In genomic region chrX:15045608-15046007, dm6 we compare ENCODE assay signal across 4 fruit fly cellular contexts.
TF ChIP-seq lines count a peak whose summit lies in the region.

No protein-coding gene starts in this region.

- TF ChIP-seq CTCF in whole organism, embryonic (GFP tag; optimal IDR thresholded peaks at IDR 0.05; lab: Kevin White, UChicago) = no peak

TF ChIP-seq in whole organism, adult, 20 proteins besides CTCF, POLR2A, EP300 and RAD21:
- TF ChIP-seq tj (GFP tag; optimal IDR thresholded peaks at IDR 0.05; lab: Kevin White, UChicago) = no peak
- peak; percentile 95 for TF ChIP-seq ovo (GFP tag; optimal IDR thresholded peaks at IDR 0.05; lab: Kevin White, UChicago)
- TF ChIP-seq Mnt (GFP tag; optimal IDR thresholded peaks at IDR 0.05; lab: Kevin White, UChicago) = peak; percentile 28
- TF ChIP-seq cic (GFP tag; optimal IDR thresholded peaks at IDR 0.05; lab: Kevin White, UChicago) = peak; percentile 57
- peak; percentile 69 for TF ChIP-seq kay (GFP tag; lab: Kevin White, UChicago; ENCODE audit: borderline replicate concordance)
- TF ChIP-seq pad (GFP tag; optimal IDR thresholded peaks at IDR 0.05; lab: Kevin White, UChicago) = no peak
- TF ChIP-seq Clk (GFP tag; optimal IDR thresholded peaks at IDR 0.05; lab: Kevin White, UChicago) = no peak
- TF ChIP-seq Hr96 (GFP tag; optimal IDR thresholded peaks at IDR 0.05; lab: Kevin White, UChicago) = no peak

TF ChIP-seq in whole organism, embryonic, 481 proteins besides CTCF, POLR2A, EP300 and RAD21:
- TF ChIP-seq gcm2 (GFP tag; optimal IDR thresholded peaks at IDR 0.05; lab: Kevin White, UChicago) (no peak), nom (GFP tag; optimal IDR thresholded peaks at IDR 0.05; lab: Kevin White, UChicago) (peak; percentile 19), fd3F (GFP tag; optimal IDR thresholded peaks at IDR 0.05; lab: Kevin White, UChicago) (no peak), Atf3 (GFP tag; optimal IDR thresholded peaks at IDR 0.05; lab: Kevin White, UChicago) (no peak), z (GFP tag; IDR thresholded peaks at IDR 0.05; lab: Robert Waterston, UW) (peak; percentile 69; the same call in 1 of the 3 replicates), twi (tag; optimal IDR thresholded peaks at IDR 0.05; lab: Kevin White, UChicago) (no peak), Med (GFP tag; lab: Kevin White, UChicago) (peak; percentile 16), CG4854 (GFP tag; optimal IDR thresholded peaks at IDR 0.05; lab: Kevin White, UChicago) (no peak), grn (GFP tag; optimal IDR thresholded peaks at IDR 0.05; lab: Kevin White, UChicago) (peak; percentile 42), CG6654 (GFP tag; optimal IDR thresholded peaks at IDR 0.05; lab: Kevin White, UChicago) (peak; percentile 50), GATAe (GFP tag; conservative IDR thresholded peaks at IDR 0.05; lab: Robert Waterston, UW) (peak; percentile 28; the same call in 1 of the 2 replicates)

TF ChIP-seq in whole organism, prepupa, 60 proteins besides CTCF, POLR2A, EP300 and RAD21:
- TF ChIP-seq Eip93F (GFP tag; optimal IDR thresholded peaks at IDR 0.05; lab: Kevin White, UChicago) = peak; percentile 6
- TF ChIP-seq vri (GFP tag; optimal IDR thresholded peaks at IDR 0.05; lab: Kevin White, UChicago) = peak; percentile 60
- no peak for TF ChIP-seq Eip75B (GFP tag; optimal IDR thresholded peaks at IDR 0.05; lab: Kevin White, UChicago)
- no peak for TF ChIP-seq salr (GFP tag; optimal IDR thresholded peaks at IDR 0.05; lab: Kevin White, UChicago)
- TF ChIP-seq fkh (GFP tag; optimal IDR thresholded peaks at IDR 0.05; lab: Kevin White, UChicago) = peak; percentile 11
- TF ChIP-seq CG9139 (GFP tag; optimal IDR thresholded peaks at IDR 0.05; lab: Kevin White, UChicago) = no peak
- TF ChIP-seq CG15336 (GFP tag; IDR thresholded peaks at IDR 0.05; lab: Robert Waterston, UW) = no peak
- TF ChIP-seq CG6808 (GFP tag; optimal IDR thresholded peaks at IDR 0.05; lab: Kevin White, UChicago) = no peak
- peak; percentile 12 for TF ChIP-seq CG6854 (GFP tag; optimal IDR thresholded peaks at IDR 0.05; lab: Kevin White, UChicago)
- TF ChIP-seq Eip78C (GFP tag; lab: Kevin White, UChicago) = peak; percentile 13

TF ChIP-seq in whole organism, wandering third instar larva, 38 proteins besides CTCF, POLR2A, EP300 and RAD21:
- no peak for TF ChIP-seq Dfd (GFP tag; optimal IDR thresholded peaks at IDR 0.05; lab: Kevin White, UChicago)
- peak; percentile 9 for TF ChIP-seq rgr (GFP tag; optimal IDR thresholded peaks at IDR 0.05; lab: Kevin White, UChicago)
- TF ChIP-seq Sp1 (GFP tag; optimal IDR thresholded peaks at IDR 0.05; lab: Kevin White, UChicago) = no peak
- TF ChIP-seq brk (GFP tag; optimal IDR thresholded peaks at IDR 0.05; lab: Kevin White, UChicago) = peak; percentile 17
- no peak for TF ChIP-seq Myc (optimal IDR thresholded peaks at IDR 0.05; lab: Kevin White, UChicago)
- TF ChIP-seq psq (GFP tag; optimal IDR thresholded peaks at IDR 0.05; lab: Kevin White, UChicago) = no peak
- TF ChIP-seq CG9705 (GFP tag; optimal IDR thresholded peaks at IDR 0.05; lab: Kevin White, UChicago) = no peak
- no peak for TF ChIP-seq GATAd (GFP tag; optimal IDR thresholded peaks at IDR 0.05; lab: Kevin White, UChicago)
- TF ChIP-seq Dif (GFP tag; optimal IDR thresholded peaks at IDR 0.05; lab: Kevin White, UChicago; ENCODE audit: partially characterized antibody) = no peak
- TF ChIP-seq Abd-B (GFP tag; optimal IDR thresholded peaks at IDR 0.05; lab: Kevin White, UChicago) = no peak
- TF ChIP-seq Hr83 (GFP tag; optimal IDR thresholded peaks at IDR 0.05; lab: Kevin White, UChicago; ENCODE audit: poor library complexity, severe bottlenecking) = peak; percentile 16
- TF ChIP-seq CrebA (GFP tag; optimal IDR thresholded peaks at IDR 0.05; lab: Kevin White, UChicago; ENCODE audit: borderline replicate concordance) = no peak
- TF ChIP-seq foxo (GFP tag; optimal IDR thresholded peaks at IDR 0.05; lab: Kevin White, UChicago) = no peak
- no peak for TF ChIP-seq OdsH (GFP tag; optimal IDR thresholded peaks at IDR 0.05; lab: Kevin White, UChicago)
- TF ChIP-seq br (GFP tag; optimal IDR thresholded peaks at IDR 0.05; lab: Kevin White, UChicago) = no peak
- no peak for TF ChIP-seq jim (GFP tag; optimal IDR thresholded peaks at IDR 0.05; lab: Kevin White, UChicago)
- TF ChIP-seq HLH106 (tag; optimal IDR thresholded peaks at IDR 0.05; lab: Kevin White, UChicago) = no peak
- no peak for TF ChIP-seq woc (GFP tag; optimal IDR thresholded peaks at IDR 0.05; lab: Kevin White, UChicago)
- TF ChIP-seq Hnf4 (GFP tag; optimal IDR thresholded peaks at IDR 0.05; lab: Kevin White, UChicago) = peak; percentile 22
- TF ChIP-seq lola (GFP tag; optimal IDR thresholded peaks at IDR 0.05; lab: Kevin White, UChicago) = no peak
- peak; percentile 13 for TF ChIP-seq h (GFP tag; optimal IDR thresholded peaks at IDR 0.05; lab: Kevin White, UChicago)
- no peak for TF ChIP-seq tai (GFP tag; optimal IDR thresholded peaks at IDR 0.05; lab: Kevin White, UChicago)
- no peak for TF ChIP-seq Vsx2 (GFP tag; optimal IDR thresholded peaks at IDR 0.05; lab: Kevin White, UChicago; ENCODE audit: partially characterized antibody)
